Fruit fly (Drosophila melanogaster) whole organism, embryonic: Measurements from ENCODE around the gene CG1785.
A peak's percentile ranks its signal among the peaks of the same experiment; 100 is the strongest.

Source experiments
- CG10147 ChIP-seq: fragments of 200-800 bp; sonication (Bioruptor generic); optimal IDR thresholded peaks from 2 replicates; lab custom pipeline; 2019; ENCODE audit warnings: missing biosample characterization, mild to moderate bottlenecking, missing genetic modification characterization, moderate library complexity
- CG1024 ChIP-seq: fragments of 200-800 bp; sonication (Bioruptor generic); IDR thresholded peaks from 2 replicates; pipeline ENCODE4 v1.3.6; 2022; ENCODE audit warnings: missing biosample characterization, missing genetic modification characterization
- CG12942 ChIP-seq: fragments of 200-800 bp; sonication (Bioruptor generic); optimal IDR thresholded peaks from 3 replicates; lab custom pipeline; 2016; ENCODE audit warnings: missing biosample characterization, missing genetic modification characterization
- CG13624 ChIP-seq: fragments of 200-800 bp; sonication (Bioruptor generic); optimal IDR thresholded peaks from 2 replicates; lab custom pipeline; 2016; ENCODE audit warnings: missing biosample characterization, missing genetic modification characterization
- CG15011 ChIP-seq: fragments of 200-800 bp; sonication (Bioruptor generic); optimal IDR thresholded peaks from 3 replicates; lab custom pipeline; 2018; ENCODE audit warnings: missing biosample characterization, mild to moderate bottlenecking, missing genetic modification characterization
- CG17361 ChIP-seq: fragments of 200-800 bp; sonication (Bioruptor generic); IDR thresholded peaks from 3 replicates; pipeline ENCODE4 v1.3.6; 2022; ENCODE audit warnings: missing biosample characterization, missing genetic modification characterization
- CG1832 ChIP-seq: fragments of 200-800 bp; sonication (Bioruptor generic); optimal IDR thresholded peaks from 2 replicates; lab custom pipeline; 2017; ENCODE audit warnings: missing biosample characterization, mild to moderate bottlenecking, missing genetic modification characterization, inconsistent platforms
- CG31224 ChIP-seq: fragments of 200-800 bp; sonication (Bioruptor generic); IDR thresholded peaks from 2 replicates; pipeline ENCODE4 v1.3.6; 2022; ENCODE audit warnings: missing biosample characterization, missing genetic modification characterization
- CG33557 ChIP-seq: fragments of 200-800 bp; sonication (Bioruptor generic); optimal IDR thresholded peaks from 2 replicates; lab custom pipeline; 2019; ENCODE audit warnings: missing biosample characterization, mild to moderate bottlenecking, missing genetic modification characterization, moderate library complexity
- CG4820 ChIP-seq: fragments of 200-800 bp; sonication (Bioruptor generic); optimal IDR thresholded peaks from 3 replicates; lab custom pipeline; 2016; ENCODE audit warnings: missing biosample characterization, missing genetic modification characterization
- CG7357 ChIP-seq: fragments of 200-800 bp; sonication (Bioruptor generic); IDR thresholded peaks from 3 replicates; pipeline ENCODE4 v1.3.6; 2022; ENCODE audit warnings: missing biosample characterization, missing genetic modification characterization
- CG7556 ChIP-seq: fragments of 200-800 bp; sonication (Bioruptor generic); optimal IDR thresholded peaks from 2 replicates; lab custom pipeline; 2017; ENCODE audit warnings: missing biosample characterization, mild to moderate bottlenecking, missing genetic modification characterization
- CG9609 ChIP-seq: fragments of 200-800 bp; sonication (Bioruptor generic); optimal IDR thresholded peaks from 3 replicates; lab custom pipeline; 2016; ENCODE audit warnings: missing biosample characterization, missing genetic modification characterization
- D19A ChIP-seq: fragments of 200-800 bp; optimal IDR thresholded peaks from 3 replicates; lab custom pipeline; 2019; ENCODE audit warnings: missing biosample characterization, mild to moderate bottlenecking, missing genetic modification characterization, moderate library complexity
- Drgx ChIP-seq: fragments of 200-800 bp; sonication (Bioruptor generic); IDR thresholded peaks from 2 replicates; pipeline ENCODE4 v1.3.6; 2022; ENCODE audit warnings: missing biosample characterization, missing genetic modification characterization
- Eip74EF ChIP-seq, 2 experiments: fragments of 200-800 bp in 1 of 2; fragments of >200 bp in 1 of 2; sonication (Bioruptor generic) in 1 of 2; optimal IDR thresholded peaks; 2 replicates each; lab custom pipeline; 2017 to 2019; ENCODE audit warnings: missing biosample characterization in 2 of 2, missing genetic modification characterization in 2 of 2, mild to moderate bottlenecking in 1 of 2, moderate library complexity in 1 of 2
- Fer2 ChIP-seq: fragments of 200-800 bp; sonication (Bioruptor generic); optimal IDR thresholded peaks from 2 replicates; lab custom pipeline; 2018; ENCODE audit warnings: missing biosample characterization, mild to moderate bottlenecking, missing genetic modification characterization, moderate library complexity
- H15 ChIP-seq: fragments of 200-800 bp; sonication (Bioruptor generic); IDR thresholded peaks from 3 replicates; pipeline ENCODE4 v1.3.6; 2022; ENCODE audit warnings: missing biosample characterization, missing genetic modification characterization
- HLH3B ChIP-seq: fragments of 200-800 bp; sonication (Bioruptor generic); IDR thresholded peaks from 2 replicates; pipeline ENCODE4 v1.3.6; 2022; ENCODE audit warnings: missing biosample characterization, missing genetic modification characterization
- Mes4 ChIP-seq: fragments of 200-800 bp; sonication (Bioruptor generic); optimal IDR thresholded peaks from 2 replicates; lab custom pipeline; 2016; ENCODE audit warnings: missing biosample characterization, missing genetic modification characterization
- Nf-YB ChIP-seq: fragments of 200-800 bp; sonication (Bioruptor generic); optimal IDR thresholded peaks from 3 replicates; lab custom pipeline; 2019; ENCODE audit warnings: missing biosample characterization, mild to moderate bottlenecking, missing genetic modification characterization, moderate library complexity
- NfI ChIP-seq: fragments of 200-800 bp; sonication (Bioruptor generic); optimal IDR thresholded peaks from 3 replicates; lab custom pipeline; 2018; ENCODE audit warnings: missing biosample characterization, mild to moderate bottlenecking, missing genetic modification characterization, moderate library complexity
- Oli ChIP-seq: fragments of 200-800 bp; sonication (Bioruptor generic); optimal IDR thresholded peaks from 2 replicates; lab custom pipeline; 2018; ENCODE audit warnings: missing biosample characterization, mild to moderate bottlenecking, missing genetic modification characterization, moderate library complexity
- Optix ChIP-seq: fragments of 200-800 bp; sonication (Bioruptor generic); IDR thresholded peaks from 3 replicates; pipeline ENCODE4 v1.3.6; 2022; ENCODE audit warnings: missing biosample characterization, missing genetic modification characterization
- Scr ChIP-seq: fragments of 200-800 bp; sonication (Bioruptor generic); IDR thresholded peaks from 2 replicates; pipeline ENCODE4 v1.3.6; 2022; ENCODE audit warnings: missing biosample characterization, missing genetic modification characterization; ENCODE audit not compliant: partially characterized antibody
- Ssrp ChIP-seq: fragments of 200-800 bp; sonication (Bioruptor generic); optimal IDR thresholded peaks from 2 replicates; lab custom pipeline; 2018; ENCODE audit warnings: missing biosample characterization, mild to moderate bottlenecking, missing genetic modification characterization, moderate library complexity
- Vsx1 ChIP-seq: fragments of 200-800 bp; sonication (Bioruptor generic); optimal IDR thresholded peaks from 2 replicates; lab custom pipeline; 2017; ENCODE audit warnings: missing biosample characterization, mild to moderate bottlenecking, missing genetic modification characterization, missing genetic modification reagents
- abd-A ChIP-seq: fragments of 200-800 bp; sonication (Bioruptor generic); optimal IDR thresholded peaks from 3 replicates; lab custom pipeline; 2019; ENCODE audit warnings: missing biosample characterization, mild to moderate bottlenecking, missing genetic modification characterization, moderate library complexity
- chif ChIP-seq, 2 experiments: fragments of 200-800 bp; sonication (Bioruptor generic); optimal IDR thresholded peaks; 3 replicates each; lab custom pipeline; 2016; ENCODE audit warnings: missing biosample characterization in 2 of 2, missing genetic modification characterization in 2 of 2
- corto ChIP-seq: fragments of 200-800 bp; sonication (Bioruptor generic); optimal IDR thresholded peaks from 2 replicates; lab custom pipeline; 2016; ENCODE audit warnings: missing biosample characterization, mild to moderate bottlenecking, missing genetic modification characterization, moderate library complexity
- dmrt11E ChIP-seq: fragments of 200-800 bp; sonication (Bioruptor generic); optimal IDR thresholded peaks from 3 replicates; lab custom pipeline; 2018; ENCODE audit warnings: missing biosample characterization, mild to moderate bottlenecking, missing genetic modification characterization, moderate library complexity
- en ChIP-seq: fragments of 200-800 bp; sonication (Bioruptor generic); optimal IDR thresholded peaks from 2 replicates; lab custom pipeline; 2016; ENCODE audit warnings: missing biosample characterization, missing genetic modification characterization
- fd102C ChIP-seq: fragments of 200-800 bp; sonication (Bioruptor generic); optimal IDR thresholded peaks from 2 replicates; lab custom pipeline; 2018; ENCODE audit warnings: missing biosample characterization, mild to moderate bottlenecking, missing genetic modification characterization, moderate library complexity
- ftz-f1 ChIP-seq: fragments of 200-800 bp; sonication (Bioruptor generic); optimal IDR thresholded peaks from 2 replicates; lab custom pipeline; 2016; ENCODE audit warnings: missing biosample characterization, missing genetic modification characterization
- gro ChIP-seq: fragments of 200-800 bp; sonication (Bioruptor generic); optimal IDR thresholded peaks from 2 replicates; lab custom pipeline; 2016; ENCODE audit warnings: missing biosample characterization, missing genetic modification characterization
- gsb-n ChIP-seq: fragments of 200-800 bp; sonication (Bioruptor generic); optimal IDR thresholded peaks from 3 replicates; lab custom pipeline; 2018; ENCODE audit warnings: missing biosample characterization, mild to moderate bottlenecking, missing genetic modification characterization
- hth ChIP-seq: fragments of >200 bp; optimal IDR thresholded peaks from 2 replicates; lab custom pipeline; 2017; ENCODE audit warnings: inconsistent platforms
- kay ChIP-seq: fragments of 200-800 bp; sonication (Bioruptor generic); optimal IDR thresholded peaks from 2 replicates; lab custom pipeline; 2016; ENCODE audit warnings: missing biosample characterization, missing genetic modification characterization
- pb ChIP-seq: fragments of 200-800 bp; sonication (Bioruptor generic); optimal IDR thresholded peaks from 3 replicates; lab custom pipeline; 2016; ENCODE audit warnings: missing biosample characterization, missing genetic modification characterization
- ranshi ChIP-seq: fragments of 200-800 bp; sonication (Bioruptor generic); IDR thresholded peaks from 2 replicates; pipeline ENCODE4 v1.3.6; 2022; ENCODE audit warnings: missing biosample characterization, missing genetic modification characterization
- sd ChIP-seq: fragments of 200-800 bp; sonication (Bioruptor generic); optimal IDR thresholded peaks from 3 replicates; lab custom pipeline; 2018; ENCODE audit warnings: missing biosample characterization, mild to moderate bottlenecking, missing genetic modification characterization, moderate library complexity
- sens ChIP-seq: fragments of 200-800 bp; sonication (Bioruptor generic); peaks from one replicate; lab custom pipeline; 2016; ENCODE audit warnings: missing biosample characterization, missing genetic modification characterization
- sqz ChIP-seq: fragments of 200-800 bp; sonication (Bioruptor generic); optimal IDR thresholded peaks from 3 replicates; lab custom pipeline; 2018; ENCODE audit warnings: missing biosample characterization, mild to moderate bottlenecking, missing genetic modification characterization
- sr ChIP-seq: fragments of 200-800 bp; sonication (Bioruptor generic); IDR thresholded peaks from 3 replicates; pipeline ENCODE4 v1.3.6; 2022; ENCODE audit warnings: missing biosample characterization, missing genetic modification characterization
- vfl ChIP-seq: fragments of 200-800 bp; sonication (Bioruptor generic); optimal IDR thresholded peaks from 2 replicates; lab custom pipeline; 2016; ENCODE audit warnings: missing biosample characterization, missing genetic modification characterization
- vvl ChIP-seq: fragments of 200-800 bp; sonication (Bioruptor generic); IDR thresholded peaks from 2 replicates; pipeline ENCODE4 v1.3.6; 2022; ENCODE audit warnings: missing biosample characterization, missing genetic modification characterization
- yki ChIP-seq: fragments of >200 bp; optimal IDR thresholded peaks from 3 replicates; lab custom pipeline; 2018

Gene CG1785

DNA sequence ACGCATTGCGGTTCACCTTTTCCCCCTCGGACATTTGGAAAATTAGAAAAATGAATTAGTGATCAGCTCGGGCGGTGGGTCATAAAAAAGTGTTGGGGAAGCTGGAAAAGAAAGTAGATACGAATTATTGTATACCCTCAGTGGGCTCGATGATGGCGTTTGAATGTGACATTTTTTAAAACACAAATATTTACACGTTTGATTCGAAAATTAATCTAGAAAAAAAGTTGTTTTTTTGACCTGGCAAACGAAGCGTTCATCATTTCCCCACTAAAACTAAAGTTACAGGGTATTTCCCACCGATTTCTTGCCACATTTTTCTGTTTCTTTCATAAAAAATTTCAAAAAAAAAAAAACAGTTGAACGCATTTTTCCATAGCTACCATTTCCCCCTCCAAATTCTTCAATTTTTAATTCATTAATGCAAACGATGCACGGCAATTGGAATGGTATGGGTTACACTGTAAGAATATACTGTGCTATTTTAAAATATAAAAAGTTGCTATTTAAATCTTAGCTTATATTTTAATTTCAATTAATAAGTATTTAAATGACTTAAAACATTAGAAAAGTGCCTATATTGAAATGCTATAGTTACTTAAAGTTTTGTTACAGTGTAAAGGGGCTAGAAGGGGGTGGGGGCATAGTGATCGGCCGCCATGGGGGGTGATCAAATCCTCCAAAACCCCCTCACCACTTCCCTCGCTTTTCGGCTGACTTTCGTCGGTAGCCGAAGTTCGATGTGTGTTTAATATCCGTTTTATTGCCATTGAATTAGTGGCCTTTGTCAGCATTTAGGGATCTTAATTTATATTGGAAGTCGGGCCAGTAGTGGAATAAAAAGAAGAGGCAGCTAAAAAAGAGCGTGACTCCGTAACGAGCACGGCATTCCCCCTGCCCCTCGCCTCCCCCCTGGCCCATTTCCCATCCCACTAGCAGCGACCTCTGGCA lies 43.1 kb upstream of the CG1785 start (continued):
- TF ChIP-seq sqz (GFP tag; lab: Kevin White, UChicago) (peak; percentile 69), chif (GFP tag; optimal IDR thresholded peaks at IDR 0.05; lab: Kevin White, UChicago) (peak in 1 of 2 experiments; percentile 58), sens (GFP tag; lab: Kevin White, UChicago) (peak; percentile 87), Nf-YB (GFP tag; lab: Kevin White, UChicago) (no peak), H15 (GFP tag; lab: Robert Waterston, UW) (peak; percentile 55; the same call in 2 of the 3 replicates), abd-A (tag; lab: Kevin White, UChicago) (peak; percentile 3), CG7357 (GFP tag; lab: Robert Waterston, UW) (0 out of 3 replicates have a peak, but pooled peaks have one; percentile 33), Eip74EF (GFP tag; optimal IDR thresholded peaks at IDR 0.05; lab: Kevin White, UChicago) (no peak), CG7556 (GFP tag; lab: Kevin White, UChicago) (peak; percentile 18), Scr (GFP tag; lab: Robert Waterston, UW) (no peak), CG13624 (no peak), Ssrp (tag; lab: Kevin White, UChicago) (peak; percentile 30), CG9609 (GFP tag; lab: Kevin White, UChicago) (peak; percentile 29), CG1024 (GFP tag; lab: Robert Waterston, UW) (peak; percentile 64), vvl (GFP tag; lab: Robert Waterston, UW) (peak; percentile 80), en (GFP tag; lab: Kevin White, UChicago) (no peak), HLH3B (GFP tag; lab: Robert Waterston, UW) (peak; percentile 64), CG15011 (no peak), CG10147 (no peak), gsb-n (tag; lab: Kevin White, UChicago) (peak; percentile 40), Optix (GFP tag; lab: Robert Waterston, UW) (peak; percentile 75; the same call in 2 of the 3 replicates)

DNA sequence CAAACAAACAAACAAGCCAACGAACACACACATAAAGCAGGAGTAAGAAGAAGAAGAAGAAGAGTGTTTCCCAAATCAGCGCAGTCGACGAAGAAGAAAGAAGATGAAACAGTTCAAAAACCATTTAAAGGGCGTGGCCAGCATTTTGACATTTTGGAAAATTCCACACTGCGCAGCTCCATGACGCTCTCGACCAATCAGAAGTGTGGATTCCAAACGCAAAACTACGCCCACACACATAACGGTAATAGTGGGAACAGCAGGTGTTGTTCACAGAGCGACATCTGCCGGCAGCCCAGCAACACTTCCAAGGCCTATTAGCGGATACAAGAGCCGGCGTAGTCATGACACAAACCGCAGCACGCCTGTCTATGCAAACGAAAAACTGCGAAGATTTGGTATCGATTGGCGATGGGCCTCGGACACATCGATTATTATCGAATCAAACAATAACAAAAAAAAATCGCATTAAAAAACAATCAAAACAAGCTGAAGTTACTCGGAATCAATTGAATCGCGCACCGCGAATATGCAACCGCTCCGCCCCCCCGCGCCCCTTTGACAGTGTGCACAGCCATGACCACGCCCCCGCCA lies 38.0 kb upstream of the CG1785 start, which contains the start of gene Rubicon:
TSS of gene Rubicon (plus strand) at position 433 of the 594 bp plus-strand sequence.
- TF ChIP-seq CG10147 (peak; percentile 3), Mes4 (GFP tag; lab: Kevin White, UChicago) (peak; percentile 5), dmrt11E (tag; lab: Kevin White, UChicago) (peak; percentile 45), CG12942 (no peak), pb (peak; percentile 31), CG1832 (no peak), Vsx1 (GFP tag; lab: Kevin White, UChicago) (no peak), fd102C (GFP tag; lab: Kevin White, UChicago) (peak; percentile 11), gro (GFP tag; lab: Kevin White, UChicago) (peak; percentile 10), CG33557 (peak; percentile 28), sd (tag; lab: Kevin White, UChicago) (peak; percentile 60), corto (no peak), ranshi (no peak; the same call in 1 of the 2 replicates), CG17361 (GFP tag; lab: Robert Waterston, UW) (no peak), Oli (tag; lab: Kevin White, UChicago) (no peak), vfl (GFP tag; lab: Kevin White, UChicago) (no peak), ftz-f1 (GFP tag; lab: Kevin White, UChicago) (peak; percentile 97), yki (lab: Kevin White, UChicago) (peak; percentile 16), kay (no peak), CG15011 (no peak), Fer2 (tag; lab: Kevin White, UChicago) (no peak), CG31224 (GFP tag; lab: Robert Waterston, UW) (no peak), sr (GFP tag; lab: Robert Waterston, UW) (peak; percentile 70; the same call in 2 of the 3 replicates), CG4820 (GFP tag; lab: Kevin White, UChicago) (no peak), NfI (peak; percentile 63), hth (lab: Kevin White, UChicago) (no peak), D19A (tag; lab: Kevin White, UChicago) (no peak), Drgx (GFP tag; lab: Robert Waterston, UW) (peak; percentile 64; the same call in 1 of the 2 replicates)
